Fruit fly (Drosophila melanogaster) whole organism, wandering third instar larva: Measurements from ENCODE around the gene nuf.

Experiments used
- CG32264 ChIP-seq: fragments of 200-800 bp; sonication (Bioruptor generic); optimal IDR thresholded peaks from 2 replicates; lab custom pipeline; 2016; ENCODE audit warnings: missing biosample characterization, missing genetic modification characterization
- CG9705 ChIP-seq: fragments of 200-800 bp; sonication (Bioruptor generic); optimal IDR thresholded peaks from 2 replicates; lab custom pipeline; 2018; ENCODE audit warnings: missing biosample characterization, mild to moderate bottlenecking, missing genetic modification characterization
- CrebA ChIP-seq: fragments of 200-800 bp; sonication (Bioruptor generic); optimal IDR thresholded peaks from 2 replicates; lab custom pipeline; 2016; ENCODE audit warnings: missing biosample characterization, mild to moderate bottlenecking, missing genetic modification characterization, borderline replicate concordance
- Dfd ChIP-seq: fragments of >200 bp; optimal IDR thresholded peaks from 2 replicates; lab custom pipeline; 2017; ENCODE audit warnings: missing biosample characterization, missing genetic modification characterization
- Dif ChIP-seq: fragments of 200-275, 200-300 bp; sonication (Bioruptor generic); optimal IDR thresholded peaks from 2 replicates; lab custom pipeline; 2018; ENCODE audit warnings: missing biosample characterization, missing genetic modification characterization; ENCODE audit not compliant: partially characterized antibody
- GATAd ChIP-seq: sonication (Bioruptor generic); optimal IDR thresholded peaks from 2 replicates; lab custom pipeline; 2016; ENCODE audit warnings: missing biosample characterization, missing genetic modification characterization
- HLH106 ChIP-seq: fragments of 200-800 bp; optimal IDR thresholded peaks from 3 replicates; lab custom pipeline; 2019; ENCODE audit warnings: missing biosample characterization, mild to moderate bottlenecking, missing genetic modification characterization, moderate library complexity
- Hnf4 ChIP-seq: fragments of 200-800 bp; sonication (Bioruptor generic); optimal IDR thresholded peaks from 2 replicates; lab custom pipeline; 2016; ENCODE audit warnings: missing biosample characterization, mild to moderate bottlenecking, missing genetic modification characterization
- Hr83 ChIP-seq: fragments of 200-300 bp; sonication (Bioruptor generic); optimal IDR thresholded peaks from 2 replicates; lab custom pipeline; 2016; ENCODE audit warnings: missing biosample characterization, mild to moderate bottlenecking, missing genetic modification characterization, moderate library complexity; ENCODE audit not compliant: poor library complexity, severe bottlenecking
- Jra ChIP-seq: sonication (Bioruptor generic); optimal IDR thresholded peaks from 2 replicates; lab custom pipeline; 2016; ENCODE audit warnings: missing biosample characterization, missing genetic modification characterization
- Mio ChIP-seq: sonication (Bioruptor generic); optimal IDR thresholded peaks from 2 replicates; lab custom pipeline; 2016; ENCODE audit warnings: missing biosample characterization, missing genetic modification characterization
- Myc ChIP-seq: fragments of >200 bp; optimal IDR thresholded peaks from 2 replicates; lab custom pipeline; 2017
- N ChIP-seq: fragments of >200 bp; optimal IDR thresholded peaks from 2 replicates; lab custom pipeline; 2018; ENCODE audit warnings: missing biosample characterization, missing external identifiers, missing genetic modification characterization
- OdsH ChIP-seq: fragments of 200-800 bp; sonication (Bioruptor generic); optimal IDR thresholded peaks from 2 replicates; lab custom pipeline; 2016; ENCODE audit warnings: missing biosample characterization, mild to moderate bottlenecking, missing genetic modification characterization
- Rel ChIP-seq, 2 experiments: fragments of 200-800 bp; sonication (Bioruptor generic) in 1 of 2; optimal IDR thresholded peaks; 2 replicates in 1 of 2; 3 replicates in 1 of 2; lab custom pipeline; 2016 to 2019; ENCODE audit warnings: mild to moderate bottlenecking in 2 of 2, missing biosample characterization in 2 of 2, missing genetic modification characterization in 2 of 2, moderate library complexity in 1 of 2
- Sp1 ChIP-seq: fragments of 200-800 bp; sonication (Bioruptor generic); optimal IDR thresholded peaks from 3 replicates; lab custom pipeline; 2019; ENCODE audit warnings: missing biosample characterization, mild to moderate bottlenecking, missing genetic modification characterization, moderate library complexity
- Vsx2 ChIP-seq: fragments of 200-300, 225-300 bp; sonication (Bioruptor generic); optimal IDR thresholded peaks from 2 replicates; lab custom pipeline; 2018; ENCODE audit warnings: missing biosample characterization, missing genetic modification characterization; ENCODE audit not compliant: partially characterized antibody
- br ChIP-seq: fragments of 200-800 bp; sonication (Bioruptor generic); optimal IDR thresholded peaks from 2 replicates; lab custom pipeline; 2016; ENCODE audit warnings: missing biosample characterization, missing genetic modification characterization
- dl ChIP-seq, 2 experiments: fragments of 175-275, 200-275 bp in 1 of 2; fragments of 200-275 bp in 1 of 2; sonication (Bioruptor generic); optimal IDR thresholded peaks; lab custom pipeline; 2018; ENCODE audit warnings: mild to moderate bottlenecking in 2 of 2, missing biosample characterization in 2 of 2, missing genetic modification characterization in 2 of 2, moderate library complexity in 2 of 2; ENCODE audit not compliant: partially characterized antibody in 2 of 2, insufficient read depth in 1 of 2
- dmrt93B ChIP-seq: fragments of 200-800 bp; sonication (Bioruptor generic); optimal IDR thresholded peaks from 2 replicates; lab custom pipeline; 2018; ENCODE audit warnings: missing biosample characterization, mild to moderate bottlenecking, missing genetic modification characterization
- dsf ChIP-seq: sonication (Bioruptor generic); optimal IDR thresholded peaks from 2 replicates; lab custom pipeline; 2016; ENCODE audit warnings: missing biosample characterization, missing genetic modification characterization, borderline replicate concordance
- ey ChIP-seq: fragments of 200-800 bp; sonication (Bioruptor generic); optimal IDR thresholded peaks from 2 replicates; lab custom pipeline; 2016; ENCODE audit warnings: missing biosample characterization, missing genetic modification characterization
- foxo ChIP-seq, 2 experiments: fragments of 200-800 bp; sonication (Bioruptor generic); optimal IDR thresholded peaks; 2 replicates in 1 of 2; 3 replicates in 1 of 2; lab custom pipeline; 2016 to 2017; ENCODE audit warnings: missing biosample characterization in 2 of 2, missing genetic modification characterization in 2 of 2
- fru ChIP-seq: fragments of 200-800 bp; sonication (Bioruptor generic); optimal IDR thresholded peaks from 3 replicates; lab custom pipeline; 2016; ENCODE audit warnings: missing biosample characterization, mild to moderate bottlenecking, missing genetic modification characterization
- h ChIP-seq: fragments of 200-800 bp; sonication (Bioruptor generic); optimal IDR thresholded peaks from 3 replicates; lab custom pipeline; 2016; ENCODE audit warnings: missing biosample characterization, mild to moderate bottlenecking, missing genetic modification characterization
- jim ChIP-seq: fragments of 175-275, 200-325 bp; sonication (Bioruptor generic); optimal IDR thresholded peaks from 2 replicates; lab custom pipeline; 2016; ENCODE audit warnings: missing biosample characterization, mild to moderate bottlenecking, missing genetic modification characterization
- lola ChIP-seq: fragments of >200 bp; optimal IDR thresholded peaks from 2 replicates; lab custom pipeline; 2017; ENCODE audit warnings: missing biosample characterization, missing genetic modification characterization
- pan ChIP-seq: fragments of >200 bp; optimal IDR thresholded peaks from 2 replicates; lab custom pipeline; 2017
- psq ChIP-seq: fragments of 200-800 bp; sonication (Bioruptor generic); optimal IDR thresholded peaks from 3 replicates; lab custom pipeline; 2017; ENCODE audit warnings: missing biosample characterization, mild to moderate bottlenecking, missing genetic modification characterization, moderate library complexity
- rgr ChIP-seq: fragments of 200-800 bp; sonication (Bioruptor generic); optimal IDR thresholded peaks from 3 replicates; lab custom pipeline; 2016; ENCODE audit warnings: missing biosample characterization, mild to moderate bottlenecking, missing genetic modification characterization
- sage ChIP-seq: fragments of 200-800 bp; sonication (Bioruptor generic); optimal IDR thresholded peaks from 2 replicates; lab custom pipeline; 2016; ENCODE audit warnings: missing biosample characterization, mild to moderate bottlenecking, missing genetic modification characterization
- sv ChIP-seq: fragments of 200-800 bp; sonication (Bioruptor generic); optimal IDR thresholded peaks from 3 replicates; lab custom pipeline; 2016; ENCODE audit warnings: missing biosample characterization, missing genetic modification characterization
- tai ChIP-seq: sonication (Bioruptor generic); optimal IDR thresholded peaks from 2 replicates; lab custom pipeline; 2016; ENCODE audit warnings: missing biosample characterization, missing genetic modification characterization
- usp ChIP-seq: fragments of >200 bp; optimal IDR thresholded peaks from 2 replicates; lab custom pipeline; 2017; ENCODE audit warnings: missing biosample characterization, missing genetic modification characterization
- woc ChIP-seq: sonication (Bioruptor generic); optimal IDR thresholded peaks from 2 replicates; lab custom pipeline; 2016; ENCODE audit warnings: missing biosample characterization, mild to moderate bottlenecking, missing genetic modification characterization

Gene nuf

DNA sequence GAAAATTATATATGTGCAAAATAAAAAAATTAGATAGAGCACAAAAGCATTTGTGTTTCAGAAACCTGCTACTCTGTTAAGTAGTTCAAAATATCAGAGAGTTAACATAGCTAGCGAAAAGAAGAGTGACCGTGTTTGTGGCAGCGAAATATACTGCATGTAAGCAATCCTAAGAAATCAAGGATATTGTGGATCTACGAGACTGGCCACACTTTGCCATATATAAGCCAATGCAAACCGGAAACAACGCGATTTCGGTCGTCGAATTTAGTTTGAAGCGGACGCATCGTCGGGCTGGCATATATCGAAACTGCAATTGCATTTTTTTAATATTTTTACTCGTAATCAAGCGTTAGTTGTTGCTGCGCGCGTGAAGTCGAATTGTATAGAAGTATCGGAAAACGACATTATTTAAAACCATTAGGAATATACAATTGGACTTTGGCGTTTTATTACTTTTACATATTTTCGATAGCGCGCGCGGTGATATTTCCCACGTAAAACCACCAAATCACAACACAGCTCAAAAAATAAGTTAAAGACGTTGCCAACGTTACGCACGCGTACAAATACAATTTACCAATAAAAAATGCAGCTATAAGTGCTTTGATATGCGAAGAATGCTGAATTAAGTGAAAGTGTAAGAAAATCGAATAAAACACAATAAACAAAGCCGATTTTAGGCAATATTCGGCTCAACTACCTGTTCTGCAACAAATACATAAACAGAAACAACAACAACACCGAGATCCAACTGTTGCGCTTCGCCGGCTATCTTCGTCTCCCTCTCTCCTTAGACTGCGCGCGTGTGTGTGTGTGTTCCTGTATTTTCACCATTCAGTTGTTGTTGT, at the start of gene nuf:
nuf (plus strand) TSS at position 246 of the 851 bp plus-strand sequence.
- TF ChIP-seq CG32264 (GFP tag; lab: Kevin White, UChicago) (no peak), Rel (GFP tag; optimal IDR thresholded peaks at IDR 0.05; lab: Kevin White, UChicago) (no peak), Rel (tag; optimal IDR thresholded peaks at IDR 0.05; lab: Kevin White, UChicago) (peak; percentile 39), br (peak; percentile 41), CrebA (GFP tag; lab: Kevin White, UChicago) (no peak), h (peak; percentile 41), CG9705 (GFP tag; lab: Kevin White, UChicago) (peak; percentile 34), dsf (GFP tag; lab: Kevin White, UChicago) (no peak), Vsx2 (GFP tag; lab: Kevin White, UChicago) (peak; percentile 63), N (no peak), Dif (GFP tag; lab: Kevin White, UChicago) (peak; percentile 39), Hr83 (GFP tag; lab: Kevin White, UChicago) (peak; percentile 53), dmrt93B (peak; percentile 21), Sp1 (GFP tag; lab: Kevin White, UChicago) (peak; percentile 45), Hnf4 (peak; percentile 34), fru (GFP tag; lab: Kevin White, UChicago) (peak; percentile 16), woc (GFP tag; lab: Kevin White, UChicago) (no peak), foxo (GFP tag; optimal IDR thresholded peaks at IDR 0.05; lab: Kevin White, UChicago) (peak in 1 of 2 experiments; percentile 26), rgr (GFP tag; lab: Kevin White, UChicago) (peak; percentile 42), HLH106 (peak; percentile 29), usp (GFP tag; lab: Kevin White, UChicago) (no peak)

DNA sequence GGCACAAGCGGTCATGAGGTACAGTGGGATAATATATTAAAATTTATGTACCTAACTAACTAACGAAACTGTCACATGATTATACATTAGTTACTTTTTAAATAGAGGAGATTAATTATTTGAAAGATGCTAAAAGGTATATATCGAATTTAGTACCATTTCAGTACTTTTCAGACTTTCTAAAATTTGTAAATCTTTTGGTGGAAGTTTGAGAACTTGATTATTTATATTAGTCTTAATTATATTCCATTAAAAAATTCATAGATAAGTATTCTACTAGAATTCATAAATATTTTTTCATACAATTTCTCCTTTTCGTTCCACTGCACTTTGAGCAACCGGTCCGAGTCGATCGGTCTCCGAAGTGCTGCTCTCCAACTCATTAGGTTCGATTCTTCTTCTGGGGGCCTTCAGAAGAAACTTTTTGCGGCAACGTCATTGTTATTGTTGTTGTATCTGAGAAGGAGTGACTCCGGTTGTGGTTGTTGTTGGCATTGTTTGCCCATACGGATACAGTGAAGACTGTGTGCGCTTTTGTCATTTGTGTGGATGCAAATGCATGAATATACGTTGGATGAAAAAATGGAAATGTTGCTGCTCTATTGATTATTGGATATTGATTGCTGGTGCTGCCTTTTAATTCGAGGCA, 44.9 kb upstream of the nuf start:
- TF ChIP-seq N (no peak), HLH106 (peak; percentile 28), Dif (GFP tag; lab: Kevin White, UChicago) (no peak), fru (GFP tag; lab: Kevin White, UChicago) (peak; percentile 1), GATAd (GFP tag; lab: Kevin White, UChicago) (no peak), rgr (GFP tag; lab: Kevin White, UChicago) (no peak), Jra (GFP tag; lab: Kevin White, UChicago) (no peak), usp (GFP tag; lab: Kevin White, UChicago) (no peak), Mio (GFP tag; lab: Kevin White, UChicago) (no peak), Myc (no peak), OdsH (GFP tag; lab: Kevin White, UChicago) (peak; percentile 32), CrebA (GFP tag; lab: Kevin White, UChicago) (no peak), Hr83 (GFP tag; lab: Kevin White, UChicago) (no peak), psq (GFP tag; lab: Kevin White, UChicago) (peak; percentile 21), Hnf4 (no peak), dl (GFP tag; optimal IDR thresholded peaks at IDR 0.05; lab: Kevin White, UChicago; ENCODE audit: insufficient read depth in 1 of 2, partially characterized antibody in 2 of 2) (no peak), sv (GFP tag; lab: Kevin White, UChicago) (no peak), Sp1 (GFP tag; lab: Kevin White, UChicago) (peak; percentile 16), jim (no peak), ey (no peak), Dfd (GFP tag; lab: Kevin White, UChicago) (no peak), foxo (GFP tag; optimal IDR thresholded peaks at IDR 0.05; lab: Kevin White, UChicago) (peak in 1 of 2 experiments; percentile 25)
- TF ChIP-seq, all 38 proteins: peak for 6

DNA sequence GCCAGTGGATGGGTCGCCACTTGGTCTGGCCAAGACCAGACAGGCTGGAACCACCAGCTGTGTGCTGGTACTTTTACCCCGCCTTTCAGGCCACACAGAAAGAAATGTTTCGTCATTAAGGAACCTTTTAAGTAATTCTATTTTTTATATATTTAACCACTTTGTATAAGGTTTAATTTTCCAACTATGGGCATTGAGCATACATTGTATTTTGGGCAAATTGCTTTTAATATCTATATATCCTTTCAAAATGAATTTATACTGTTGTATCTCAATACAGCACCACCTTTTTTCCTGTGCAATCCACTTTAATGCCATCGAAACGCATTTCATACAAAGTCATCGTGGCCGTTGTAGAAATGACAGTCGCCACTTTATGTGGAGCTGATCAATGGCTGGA, 44.3 kb upstream of the nuf start:
- TF ChIP-seq foxo (GFP tag; optimal IDR thresholded peaks at IDR 0.05; lab: Kevin White, UChicago) (peak in 1 of 2 experiments; percentile 29), br (no peak), sage (GFP tag; lab: Kevin White, UChicago) (no peak), ey (no peak), Mio (GFP tag; lab: Kevin White, UChicago) (no peak), fru (GFP tag; lab: Kevin White, UChicago) (peak; percentile 35), Rel (GFP tag; optimal IDR thresholded peaks at IDR 0.05; lab: Kevin White, UChicago) (no peak), Rel (tag; optimal IDR thresholded peaks at IDR 0.05; lab: Kevin White, UChicago) (no peak), pan (lab: Kevin White, UChicago) (no peak), psq (GFP tag; lab: Kevin White, UChicago) (no peak), usp (GFP tag; lab: Kevin White, UChicago) (no peak), woc (GFP tag; lab: Kevin White, UChicago) (peak; percentile 7), Myc (no peak), Dif (GFP tag; lab: Kevin White, UChicago) (no peak), HLH106 (peak; percentile 19), OdsH (GFP tag; lab: Kevin White, UChicago) (no peak), GATAd (GFP tag; lab: Kevin White, UChicago) (no peak), lola (no peak), sv (GFP tag; lab: Kevin White, UChicago) (no peak), tai (GFP tag; lab: Kevin White, UChicago) (no peak), CG9705 (GFP tag; lab: Kevin White, UChicago) (no peak), h (peak; percentile 53), CG32264 (GFP tag; lab: Kevin White, UChicago) (no peak)
